Fruit fly (Drosophila melanogaster): ENCODE data around the gene CG6650.
A peak's percentile ranks its signal among the peaks of the same experiment; 100 is the strongest.

Gene CG6650

DNA sequence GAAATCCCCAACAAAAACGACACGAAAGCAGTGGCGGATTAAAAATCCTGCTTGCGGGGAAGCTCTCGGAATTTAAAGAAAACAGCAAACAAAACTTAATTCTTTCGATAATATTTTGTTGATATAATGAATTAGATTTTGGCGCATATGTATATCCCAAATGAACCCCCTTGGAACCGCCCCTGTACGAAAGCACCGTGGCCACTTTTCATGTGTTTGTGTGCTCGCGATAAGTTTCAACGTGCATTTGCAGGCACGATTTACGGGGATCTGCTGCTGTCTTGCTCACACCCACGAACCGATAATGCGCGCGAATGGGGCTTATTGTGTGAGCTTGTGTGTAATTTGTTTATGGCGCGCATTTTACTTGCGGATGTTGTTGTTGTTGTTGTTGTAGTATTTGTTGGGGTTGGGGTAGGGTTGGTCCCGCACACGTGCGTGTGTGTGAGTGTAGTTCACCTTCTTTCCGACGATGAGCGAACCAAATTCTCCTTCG lies 26.2 kb upstream of the CG6650 start (continued):
- peak; percentile 92 for TF ChIP-seq da (GFP tag; optimal IDR thresholded peaks at IDR 0.05)
- peak; percentile 93 for TF ChIP-seq CG2875 (GFP tag; optimal IDR thresholded peaks at IDR 0.05)
- peak; percentile 97 for TF ChIP-seq Xbp1 (GFP tag; optimal IDR thresholded peaks at IDR 0.05)
- TF ChIP-seq Lpt (GFP tag; optimal IDR thresholded peaks at IDR 0.05): no peak
- no peak for TF ChIP-seq CG7745 (tag; optimal IDR thresholded peaks at IDR 0.05)
- peak; percentile 94 for TF ChIP-seq CG1792 (GFP tag; optimal IDR thresholded peaks at IDR 0.05)
- peak; percentile 95 for TF ChIP-seq Mes4 (GFP tag; optimal IDR thresholded peaks at IDR 0.05)
- no peak for TF ChIP-seq nau (GFP tag; optimal IDR thresholded peaks at IDR 0.05)
- TF ChIP-seq HLH54F (GFP tag; optimal IDR thresholded peaks at IDR 0.05): peak; percentile 96
- peak; percentile 94 for TF ChIP-seq CG9932 (GFP tag; IDR thresholded peaks at IDR 0.05)
- TF ChIP-seq CG5245 (GFP tag; optimal IDR thresholded peaks at IDR 0.05): peak; percentile 92
- peak; percentile 97 for TF ChIP-seq CG16863 (GFP tag; optimal IDR thresholded peaks at IDR 0.05)
- peak; percentile 78 for TF ChIP-seq TFAM (GFP tag; optimal IDR thresholded peaks at IDR 0.05)
- TF ChIP-seq fu2 (GFP tag; optimal IDR thresholded peaks at IDR 0.05): peak; percentile 93
- TF ChIP-seq sim (GFP tag; IDR thresholded peaks at IDR 0.05): peak; percentile 61; the same call in 1 of the 2 replicates
- peak; percentile 92 for TF ChIP-seq CG7372 (GFP tag; IDR thresholded peaks at IDR 0.05)
- peak; percentile 89 for TF ChIP-seq danr (GFP tag; IDR thresholded peaks at IDR 0.05)
- peak; percentile 92 for TF ChIP-seq CG10979 (tag; optimal IDR thresholded peaks at IDR 0.05)
- peak; percentile 91 for TF ChIP-seq fd64A (GFP tag; optimal IDR thresholded peaks at IDR 0.05)
- TF ChIP-seq tna (GFP tag; IDR thresholded peaks at IDR 0.05; ENCODE audit: partially characterized antibody): no peak
- peak; percentile 91 for TF ChIP-seq CG1529 (GFP tag; optimal IDR thresholded peaks at IDR 0.05)
- TF ChIP-seq corto (GFP tag; optimal IDR thresholded peaks at IDR 0.05): peak; percentile 91
- peak; percentile 94 for TF ChIP-seq CG33213 (GFP tag; optimal IDR thresholded peaks at IDR 0.05)
- TF ChIP-seq Atf6 (GFP tag; IDR thresholded peaks at IDR 0.05): peak; percentile 92
- TF ChIP-seq NfI (GFP tag; optimal IDR thresholded peaks at IDR 0.05): peak; percentile 98
- TF ChIP-seq CG34224 (GFP tag; IDR thresholded peaks at IDR 0.05; ENCODE audit: partially characterized antibody): no peak
- TF ChIP-seq CG6175 (GFP tag; IDR thresholded peaks at IDR 0.05): 0 out of 3 replicates have a peak, but pooled peaks have one; percentile 40
- TF ChIP-seq CG13123 (GFP tag; optimal IDR thresholded peaks at IDR 0.05): peak; percentile 90
- TF ChIP-seq Dbx (GFP tag; IDR thresholded peaks at IDR 0.05): peak; percentile 94
- TF ChIP-seq pzg (GFP tag; optimal IDR thresholded peaks at IDR 0.05): peak; percentile 7
- peak; percentile 95 for TF ChIP-seq Camta (GFP tag; optimal IDR thresholded peaks at IDR 0.05)
- TF ChIP-seq grau (tag; optimal IDR thresholded peaks at IDR 0.05): peak; percentile 93
- peak; percentile 50 for TF ChIP-seq luna (GFP tag; optimal IDR thresholded peaks at IDR 0.05)
- TF ChIP-seq ase (GFP tag; IDR thresholded peaks at IDR 0.05): peak; percentile 90
- TF ChIP-seq toy (GFP tag; IDR thresholded peaks at IDR 0.05): no peak
- peak; percentile 89 for TF ChIP-seq E2f1 (GFP tag; IDR thresholded peaks at IDR 0.05)
- TF ChIP-seq caup (GFP tag; optimal IDR thresholded peaks at IDR 0.05; ENCODE audit: severe bottlenecking): peak; percentile 95
- TF ChIP-seq B-H2 (GFP tag; optimal IDR thresholded peaks at IDR 0.05): peak; percentile 65
- peak; percentile 75 for TF ChIP-seq CG3065 (GFP tag; optimal IDR thresholded peaks at IDR 0.05)
- peak; percentile 69 for TF ChIP-seq sima (GFP tag; optimal IDR thresholded peaks at IDR 0.05)
- peak; percentile 89 for TF ChIP-seq CG12299 (tag; optimal IDR thresholded peaks at IDR 0.05)
- peak; percentile 95 for TF ChIP-seq dysf (GFP tag; IDR thresholded peaks at IDR 0.05)
- TF ChIP-seq CG7786 (GFP tag; optimal IDR thresholded peaks at IDR 0.05): peak; percentile 97
- TF ChIP-seq CG11560 (tag; IDR thresholded peaks at IDR 0.05): peak; percentile 79
- peak; percentile 83 for TF ChIP-seq CG6654 (GFP tag; optimal IDR thresholded peaks at IDR 0.05)
- peak; percentile 96 for TF ChIP-seq CG8944 (GFP tag; optimal IDR thresholded peaks at IDR 0.05)
- peak; percentile 87 for TF ChIP-seq CG6854 (GFP tag; optimal IDR thresholded peaks at IDR 0.05)
- peak; percentile 93 for TF ChIP-seq Hr3 (GFP tag; optimal IDR thresholded peaks at IDR 0.05)
- peak; percentile 90 for TF ChIP-seq onecut (GFP tag; IDR thresholded peaks at IDR 0.05)
- peak; percentile 46; the same call in 1 of the 2 replicates for TF ChIP-seq klu (GFP tag; IDR thresholded peaks at IDR 0.05)
- peak; percentile 87 for TF ChIP-seq CG17829 (tag; optimal IDR thresholded peaks at IDR 0.05)

All from whole organism, embryonic.